Fruit fly (Drosophila melanogaster): ENCODE measurements around the gene SNF4Agamma.

DNA sequence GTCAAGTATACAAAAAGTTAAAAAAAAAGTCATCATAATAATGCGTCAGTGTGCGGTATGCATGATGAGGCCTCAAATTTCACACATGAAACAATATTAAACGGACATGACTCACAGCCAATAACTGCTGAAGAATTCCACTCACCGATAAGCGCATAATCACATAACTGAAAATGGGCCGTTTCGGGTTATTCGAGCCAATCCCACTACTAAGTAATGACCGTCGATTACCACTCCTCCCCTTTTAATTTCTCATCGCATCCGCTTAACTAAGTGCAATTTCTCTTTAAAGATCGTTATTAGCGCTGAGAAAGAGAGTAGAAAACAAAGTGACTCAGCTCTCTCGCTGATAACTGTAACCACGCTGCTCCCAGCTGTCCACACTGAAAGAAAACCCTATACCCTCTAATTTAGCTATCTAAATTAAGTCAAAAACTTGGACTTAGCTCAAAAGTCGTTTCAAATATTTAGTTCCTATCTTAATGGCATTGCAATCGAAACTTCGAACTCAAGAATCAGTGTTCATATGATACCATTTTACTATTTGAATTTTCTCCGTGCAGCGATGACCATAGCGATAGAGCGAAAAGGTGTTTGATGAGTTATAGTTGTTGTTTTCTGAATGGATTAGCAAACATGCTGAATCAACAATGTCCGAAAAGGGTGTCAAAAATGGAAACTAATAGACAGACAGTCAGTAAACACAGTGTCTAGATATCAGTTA lies 27.6 kb upstream of the SNF4Agamma start:
- TF ChIP-seq psq (optimal IDR thresholded peaks at IDR 0.05) = no peak
- TF ChIP-seq usp (GFP tag; optimal IDR thresholded peaks at IDR 0.05) = no peak
- no peak for TF ChIP-seq EcR (GFP tag; optimal IDR thresholded peaks at IDR 0.05)
- TF ChIP-seq pan (optimal IDR thresholded peaks at IDR 0.05) = no peak
- no peak for TF ChIP-seq CG8478 (optimal IDR thresholded peaks at IDR 0.05)
- no peak for TF ChIP-seq Dll (optimal IDR thresholded peaks at IDR 0.05)

All from whole organism.